Fruit fly (Drosophila melanogaster): ENCODE data around the gene cdi.
A peak's percentile ranks its signal among the peaks of the same experiment; 100 is the strongest.

cdi gene

DNA sequence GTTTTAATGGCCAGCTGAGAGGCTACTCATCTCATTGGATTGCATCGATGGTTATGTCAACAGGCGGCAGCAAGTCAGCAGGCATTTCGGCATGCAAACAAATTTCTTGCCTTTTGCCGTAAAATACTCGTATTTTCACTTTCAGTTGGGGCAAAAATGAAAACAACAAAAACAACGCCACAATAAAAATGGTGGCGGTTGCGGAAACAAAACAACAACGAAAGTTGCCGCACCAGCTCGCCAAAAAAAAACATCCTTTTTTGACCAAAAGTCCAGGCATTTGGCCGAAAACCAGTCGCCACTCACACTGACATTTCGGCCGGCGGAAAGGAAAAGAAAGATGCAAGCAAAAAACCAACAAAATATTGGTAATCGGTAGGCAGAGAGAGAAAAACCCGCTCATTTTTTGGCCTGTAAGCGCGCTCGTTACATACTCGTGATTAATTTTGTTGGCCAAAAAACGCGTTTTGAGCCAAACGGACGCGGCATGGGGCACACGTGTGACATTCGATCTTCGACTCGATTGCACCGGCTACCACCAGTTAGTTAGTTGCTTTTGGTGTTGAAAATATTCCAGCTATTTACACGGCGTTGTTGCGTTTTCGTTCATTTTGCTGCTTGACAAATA lies 29.9 kb downstream of the cdi start:
- TF ChIP-seq EcR (GFP tag; optimal IDR thresholded peaks at IDR 0.05) (no peak), usp (GFP tag; optimal IDR thresholded peaks at IDR 0.05) (no peak), psq (optimal IDR thresholded peaks at IDR 0.05) (no peak), CG8478 (optimal IDR thresholded peaks at IDR 0.05) (no peak), pan (optimal IDR thresholded peaks at IDR 0.05) (no peak), Dll (optimal IDR thresholded peaks at IDR 0.05) (no peak)

DNA sequence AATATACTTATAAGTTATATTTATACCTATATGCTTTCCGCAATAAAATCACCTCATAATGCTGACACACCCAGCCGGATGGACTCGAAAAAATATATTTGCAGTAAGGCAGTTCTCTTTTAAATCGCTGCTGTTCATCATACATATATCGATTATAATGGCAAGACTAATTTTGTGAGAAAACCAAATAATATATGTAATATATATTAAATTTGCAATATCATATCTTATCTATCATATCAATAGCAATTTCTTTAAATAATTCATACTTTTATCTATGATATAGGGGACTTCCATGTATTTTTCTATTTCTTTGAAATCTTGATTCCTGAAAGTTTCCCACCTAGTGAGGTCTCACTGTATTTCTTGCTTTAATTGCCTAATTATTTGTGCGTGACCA lies 31.5 kb downstream of the cdi start:
- TF ChIP-seq psq (optimal IDR thresholded peaks at IDR 0.05) (no peak), CG8478 (optimal IDR thresholded peaks at IDR 0.05) (no peak), EcR (GFP tag; optimal IDR thresholded peaks at IDR 0.05) (no peak), pan (optimal IDR thresholded peaks at IDR 0.05) (no peak), Dll (optimal IDR thresholded peaks at IDR 0.05) (no peak), usp (GFP tag; optimal IDR thresholded peaks at IDR 0.05) (no peak)

DNA sequence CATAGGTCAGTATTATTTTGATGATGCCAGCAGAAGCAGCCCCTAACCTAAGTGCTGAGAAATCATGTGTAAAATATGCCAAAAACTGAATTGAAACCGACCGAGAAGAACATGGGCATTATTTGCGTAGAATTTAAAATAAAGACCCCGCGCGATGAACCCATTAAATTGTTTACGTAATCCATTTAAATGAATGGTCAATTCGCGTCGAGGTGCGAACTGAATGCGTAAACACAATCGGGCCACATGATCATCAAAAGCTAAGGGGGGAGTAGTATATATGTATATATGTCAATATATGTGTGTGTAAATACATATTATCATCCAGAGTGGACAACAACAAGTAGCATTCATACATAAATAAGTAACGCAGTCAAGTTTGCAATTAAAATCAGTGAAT lies 33.9 kb downstream of the cdi start:
- TF ChIP-seq EcR (GFP tag; optimal IDR thresholded peaks at IDR 0.05) (no peak), psq (optimal IDR thresholded peaks at IDR 0.05) (no peak), usp (GFP tag; optimal IDR thresholded peaks at IDR 0.05) (no peak), Dll (optimal IDR thresholded peaks at IDR 0.05) (no peak), pan (optimal IDR thresholded peaks at IDR 0.05) (no peak), CG8478 (optimal IDR thresholded peaks at IDR 0.05) (no peak)

- no peak for TF ChIP-seq pan (optimal IDR thresholded peaks at IDR 0.05)
- no peak for TF ChIP-seq usp (GFP tag; optimal IDR thresholded peaks at IDR 0.05)
- TF ChIP-seq EcR (GFP tag; optimal IDR thresholded peaks at IDR 0.05), result no peak
- TF ChIP-seq CG8478 (optimal IDR thresholded peaks at IDR 0.05), result no peak
- no peak for TF ChIP-seq psq (optimal IDR thresholded peaks at IDR 0.05)
- no peak for TF ChIP-seq Dll (optimal IDR thresholded peaks at IDR 0.05)
Observed at dm6 chr3R:19059285-19059684, 34.8 kb downstream of the cdi start.

DNA sequence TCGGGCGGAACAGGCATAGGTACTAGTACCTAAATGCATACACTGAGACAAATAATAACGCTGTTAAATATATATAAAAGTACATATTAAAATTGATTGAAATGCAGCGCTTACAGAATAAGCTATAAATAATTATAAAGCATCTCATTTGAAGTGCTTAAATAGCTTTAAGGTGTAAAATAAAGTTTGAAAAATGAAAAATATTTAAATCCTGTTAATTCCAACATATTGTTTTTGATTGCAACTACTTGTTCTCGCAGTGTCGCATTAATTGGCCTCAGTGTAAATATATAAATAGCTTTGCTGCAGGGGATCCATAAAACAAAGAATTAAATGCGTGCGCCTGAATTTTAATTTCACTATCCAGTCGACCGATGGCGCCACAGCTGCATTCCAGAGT lies 35.7 kb downstream of the cdi start:
- TF ChIP-seq EcR (GFP tag; optimal IDR thresholded peaks at IDR 0.05), result no peak
- TF ChIP-seq CG8478 (optimal IDR thresholded peaks at IDR 0.05), result no peak
- TF ChIP-seq Dll (optimal IDR thresholded peaks at IDR 0.05), result no peak
- TF ChIP-seq pan (optimal IDR thresholded peaks at IDR 0.05), result no peak
- no peak for TF ChIP-seq usp (GFP tag; optimal IDR thresholded peaks at IDR 0.05)
- no peak for TF ChIP-seq psq (optimal IDR thresholded peaks at IDR 0.05)

DNA sequence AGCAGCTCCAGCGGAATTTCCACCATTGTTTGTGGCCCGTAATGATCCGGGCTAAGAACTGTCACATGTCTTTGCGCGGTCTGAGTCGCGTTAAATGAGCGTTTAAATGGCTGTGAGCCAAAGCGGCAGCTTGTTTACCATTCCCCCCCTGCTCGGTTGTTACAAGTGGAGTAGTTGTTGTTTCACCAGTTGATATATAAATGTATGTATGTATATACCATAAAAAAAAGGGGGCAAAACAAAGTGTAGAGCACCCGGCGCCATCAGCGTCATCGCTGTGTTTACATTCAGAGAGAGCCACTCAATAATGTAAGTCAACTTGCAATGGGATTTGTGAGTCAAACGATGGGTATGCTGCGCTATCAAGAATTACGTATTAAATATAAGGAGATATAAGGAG lies 37.2 kb downstream of the cdi start:
- TF ChIP-seq Dll (optimal IDR thresholded peaks at IDR 0.05) (no peak), usp (GFP tag; optimal IDR thresholded peaks at IDR 0.05) (no peak), pan (optimal IDR thresholded peaks at IDR 0.05) (no peak), psq (optimal IDR thresholded peaks at IDR 0.05) (no peak), EcR (GFP tag; optimal IDR thresholded peaks at IDR 0.05) (no peak), CG8478 (optimal IDR thresholded peaks at IDR 0.05) (no peak)

DNA sequence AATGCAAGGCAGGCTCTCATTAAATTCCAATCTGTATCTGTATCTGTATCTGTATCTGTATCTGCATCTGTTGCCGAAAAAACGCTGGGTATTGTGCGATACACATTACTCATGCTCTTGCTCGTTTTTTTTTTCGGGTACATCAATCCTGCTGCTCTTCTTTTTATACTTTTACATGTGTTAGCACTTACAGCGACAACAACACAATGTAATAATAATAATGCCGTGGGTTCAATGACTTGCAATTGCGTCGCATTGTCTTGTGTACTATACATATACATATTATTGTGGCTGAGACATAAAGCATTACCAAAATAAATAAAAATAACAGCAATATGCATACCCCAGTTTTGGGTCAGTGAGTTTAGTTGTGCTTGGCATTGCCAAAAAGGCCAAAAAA lies 39.2 kb downstream of the cdi start:
- no peak for TF ChIP-seq pan (optimal IDR thresholded peaks at IDR 0.05)
- TF ChIP-seq EcR (GFP tag; optimal IDR thresholded peaks at IDR 0.05), result no peak
- TF ChIP-seq CG8478 (optimal IDR thresholded peaks at IDR 0.05), result no peak
- no peak for TF ChIP-seq usp (GFP tag; optimal IDR thresholded peaks at IDR 0.05)
- no peak for TF ChIP-seq Dll (optimal IDR thresholded peaks at IDR 0.05)
- TF ChIP-seq psq (optimal IDR thresholded peaks at IDR 0.05), result no peak

DNA sequence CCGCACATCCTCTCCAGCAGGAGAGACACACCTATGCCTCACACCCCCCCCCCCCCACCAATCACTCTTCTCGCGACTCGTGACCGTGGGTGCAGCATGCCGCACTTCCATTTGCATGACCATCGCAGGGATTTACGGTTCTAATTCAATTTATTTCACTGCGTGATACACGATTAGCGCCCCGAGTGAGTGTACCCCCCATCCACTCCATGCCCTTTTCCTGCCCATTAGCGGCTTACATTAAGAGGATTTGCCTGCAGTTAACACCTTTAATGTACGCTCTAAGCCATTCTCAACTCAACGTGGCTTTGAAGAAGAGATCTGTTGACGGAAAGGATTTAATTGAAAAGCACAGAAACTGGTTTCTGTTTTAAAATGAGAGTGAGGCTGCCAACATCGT lies 41.6 kb downstream of the cdi start:
- TF ChIP-seq pan (optimal IDR thresholded peaks at IDR 0.05) (no peak), CG8478 (optimal IDR thresholded peaks at IDR 0.05) (no peak), psq (optimal IDR thresholded peaks at IDR 0.05) (no peak), usp (GFP tag; optimal IDR thresholded peaks at IDR 0.05) (no peak), Dll (optimal IDR thresholded peaks at IDR 0.05) (no peak), EcR (GFP tag; optimal IDR thresholded peaks at IDR 0.05) (no peak)

DNA sequence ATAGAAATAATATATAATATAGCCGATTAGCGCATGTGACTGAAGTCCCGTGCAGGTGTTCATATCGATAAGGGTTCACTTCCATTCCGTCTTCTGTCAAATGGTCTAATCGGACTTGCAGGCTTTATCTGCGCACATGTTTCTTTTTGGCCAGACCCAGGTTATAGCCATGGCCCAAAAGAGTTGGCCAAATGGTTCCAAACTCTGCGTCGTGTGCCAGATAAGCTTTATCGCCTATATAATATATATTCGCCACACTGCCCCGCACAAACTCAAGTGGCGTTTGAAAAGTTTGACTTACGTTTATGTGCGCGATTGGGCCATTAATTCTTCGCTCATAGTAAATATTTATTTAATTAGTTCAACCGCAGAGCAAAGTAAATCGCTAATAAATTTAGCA lies 42.8 kb downstream of the cdi start:
- no peak for TF ChIP-seq psq (optimal IDR thresholded peaks at IDR 0.05)
- no peak for TF ChIP-seq pan (optimal IDR thresholded peaks at IDR 0.05)
- TF ChIP-seq CG8478 (optimal IDR thresholded peaks at IDR 0.05), result no peak
- no peak for TF ChIP-seq Dll (optimal IDR thresholded peaks at IDR 0.05)
- TF ChIP-seq EcR (GFP tag; optimal IDR thresholded peaks at IDR 0.05), result no peak
- no peak for TF ChIP-seq usp (GFP tag; optimal IDR thresholded peaks at IDR 0.05)

DNA sequence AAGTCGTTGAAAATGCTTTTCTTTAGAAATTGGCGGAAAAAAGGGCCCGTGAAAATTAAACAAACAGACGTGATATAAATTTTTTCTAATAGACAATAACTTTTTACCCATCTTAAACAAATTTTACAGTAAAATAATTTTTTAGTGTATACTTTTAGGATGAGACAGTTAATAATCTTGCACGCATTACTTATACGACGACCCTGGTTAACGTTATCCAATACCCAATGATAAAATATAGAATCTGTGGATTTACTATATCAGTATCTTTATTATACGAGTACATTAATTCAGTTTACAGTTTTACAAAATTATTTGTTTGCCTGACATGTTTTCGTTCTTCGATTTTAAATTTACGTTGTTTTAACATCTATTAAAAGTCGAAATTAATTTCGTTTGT lies 49.4 kb downstream of the cdi start:
- TF ChIP-seq psq (optimal IDR thresholded peaks at IDR 0.05), result no peak
- no peak for TF ChIP-seq EcR (GFP tag; optimal IDR thresholded peaks at IDR 0.05)
- TF ChIP-seq Dll (optimal IDR thresholded peaks at IDR 0.05), result no peak
- no peak for TF ChIP-seq CG8478 (optimal IDR thresholded peaks at IDR 0.05)
- no peak for TF ChIP-seq usp (GFP tag; optimal IDR thresholded peaks at IDR 0.05)
- TF ChIP-seq pan (optimal IDR thresholded peaks at IDR 0.05), result no peak

- no peak for TF ChIP-seq pan (optimal IDR thresholded peaks at IDR 0.05)
- TF ChIP-seq usp (GFP tag; optimal IDR thresholded peaks at IDR 0.05), result no peak
- TF ChIP-seq EcR (GFP tag; optimal IDR thresholded peaks at IDR 0.05), result no peak
- TF ChIP-seq Dll (optimal IDR thresholded peaks at IDR 0.05), result no peak
- no peak for TF ChIP-seq CG8478 (optimal IDR thresholded peaks at IDR 0.05)
- TF ChIP-seq psq (optimal IDR thresholded peaks at IDR 0.05), result no peak
Observed at dm6 chr3R:19040685-19041084, 53.4 kb downstream of the cdi start.

DNA sequence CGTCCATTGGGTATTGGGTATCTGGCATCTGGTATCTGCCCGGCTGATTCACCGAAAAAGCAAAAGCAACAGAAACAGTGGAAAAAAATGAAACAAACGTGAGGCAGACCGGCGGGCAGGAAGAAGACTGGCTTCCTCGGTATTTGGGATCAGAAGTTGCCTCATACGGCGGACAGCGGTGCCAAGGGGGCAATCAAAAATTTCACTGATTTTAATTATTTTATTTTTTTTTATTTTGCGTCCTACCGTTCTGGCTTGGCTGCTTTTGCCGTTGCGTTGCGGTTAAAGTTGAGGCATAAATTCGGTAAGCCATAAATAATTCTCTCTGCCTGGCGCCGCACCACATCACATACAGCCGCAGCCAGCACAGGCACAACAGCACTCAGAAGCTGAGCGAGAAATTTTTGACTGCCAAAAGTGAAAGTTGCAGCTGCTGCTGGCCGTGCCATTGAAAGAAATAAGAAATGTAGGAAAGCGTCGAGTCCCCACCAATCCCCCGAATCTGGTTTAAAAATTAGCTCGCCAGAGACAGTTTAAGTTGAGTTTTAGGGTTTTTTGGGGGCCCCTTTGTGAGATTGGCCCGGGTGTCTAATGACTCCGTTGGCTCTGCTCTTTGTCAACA lies 57.4 kb downstream of the cdi start:
- TF ChIP-seq Dll (optimal IDR thresholded peaks at IDR 0.05), result peak; percentile 23
- no peak for TF ChIP-seq pan (optimal IDR thresholded peaks at IDR 0.05)
- no peak for TF ChIP-seq psq (optimal IDR thresholded peaks at IDR 0.05)
- no peak for TF ChIP-seq CG8478 (optimal IDR thresholded peaks at IDR 0.05)

Measured in whole organism.